Worm (Caenorhabditis elegans) whole organism, L3 larva: ENCODE measurements around the gene nlp-26.

ENCODE experiments used
- R02D3.7 ChIP-seq: fragments of 150-350 bp; optimal IDR thresholded peaks from 2 replicates; lab custom pipeline; 2014; ENCODE audit warnings: missing biosample characterization, missing genetic modification characterization
- ZK546.5 ChIP-seq: sonication (generic microtip); optimal IDR thresholded peaks from 2 replicates; lab custom pipeline; 2017; ENCODE audit warnings: missing biosample characterization, missing genetic modification characterization
- aly-2 ChIP-seq: fragments of 150-350 bp; optimal IDR thresholded peaks from 2 replicates; lab custom pipeline; 2014; ENCODE audit warnings: missing biosample characterization, missing genetic modification characterization
- ceh-16 ChIP-seq: sonication (generic microtip); optimal IDR thresholded peaks from 2 replicates; lab custom pipeline; 2017; ENCODE audit warnings: missing biosample characterization, missing genetic modification characterization
- ceh-28 ChIP-seq: fragments of 150-350 bp; optimal IDR thresholded peaks from 2 replicates; lab custom pipeline; 2014; ENCODE audit warnings: missing biosample characterization, missing genetic modification reagents, missing genetic modification characterization
- ceh-82 ChIP-seq: fragments of 150-350 bp; optimal IDR thresholded peaks from 2 replicates; lab custom pipeline; 2014; ENCODE audit warnings: missing biosample characterization, missing genetic modification characterization
- ceh-9 ChIP-seq: sonication (generic microtip); optimal IDR thresholded peaks from 2 replicates; lab custom pipeline; 2018; ENCODE audit warnings: missing biosample characterization, missing genetic modification characterization
- egl-27 ChIP-seq: sonication (generic microtip); optimal IDR thresholded peaks from 4 replicates; lab custom pipeline; 2017; ENCODE audit warnings: missing biosample characterization, missing genetic modification reagents, missing genetic modification characterization
- egl-5 ChIP-seq: fragments of 150-350 bp; optimal IDR thresholded peaks from 2 replicates; lab custom pipeline; 2017; ENCODE audit warnings: missing biosample characterization, missing genetic modification reagents, missing genetic modification characterization, inconsistent platforms
- elt-1 ChIP-seq: fragments of 150-350 bp; optimal IDR thresholded peaks from 2 replicates; lab custom pipeline; 2014; ENCODE audit warnings: missing biosample characterization, missing genetic modification characterization
- elt-3 ChIP-seq, 3 experiments: fragments of 150-350 bp in 1 of 3; sonication (generic microtip) in 2 of 3; optimal IDR thresholded peaks; 2 replicates in 2 of 3; 4 replicates in 1 of 3; lab custom pipeline; 2014 to 2017; ENCODE audit warnings: missing biosample characterization in 3 of 3, missing genetic modification characterization in 3 of 3
- eor-1 ChIP-seq, 2 experiments: fragments of 150-350 bp; optimal IDR thresholded peaks; 2 replicates each; lab custom pipeline; 2014 to 2018; ENCODE audit warnings: missing biosample characterization in 2 of 2, missing genetic modification characterization in 2 of 2
- fkh-10 ChIP-seq: sonication (generic microtip); optimal IDR thresholded peaks from 2 replicates; lab custom pipeline; 2017; ENCODE audit warnings: missing biosample characterization, missing genetic modification reagents, missing genetic modification characterization
- fos-1 ChIP-seq: fragments of 150-350 bp; optimal IDR thresholded peaks from 2 replicates; lab custom pipeline; 2014; ENCODE audit warnings: missing biosample characterization, missing genetic modification characterization
- hmg-11 ChIP-seq: sonication (generic microtip); optimal IDR thresholded peaks from 2 replicates; lab custom pipeline; 2016; ENCODE audit warnings: missing genetic modification characterization, missing compliant biosample characterization
- lin-39 ChIP-seq: fragments of 150-350 bp; optimal IDR thresholded peaks from 2 replicates; lab custom pipeline; 2018; ENCODE audit warnings: missing biosample characterization, missing genetic modification reagents, missing genetic modification characterization
- lsy-12 ChIP-seq: sonication (generic microtip); optimal IDR thresholded peaks from 2 replicates; lab custom pipeline; 2016; ENCODE audit warnings: mild to moderate bottlenecking, missing genetic modification characterization, missing compliant biosample characterization
- mml-1 ChIP-seq: fragments of 150-350 bp; sonication (generic microtip); optimal IDR thresholded peaks from 3 replicates; lab custom pipeline; 2014; ENCODE audit warnings: missing biosample characterization, missing genetic modification characterization
- nhr-12 ChIP-seq: fragments of 150-350 bp; optimal IDR thresholded peaks from 2 replicates; lab custom pipeline; 2014; ENCODE audit warnings: missing biosample characterization, missing genetic modification characterization
- nhr-23 ChIP-seq: fragments of 150-350 bp; optimal IDR thresholded peaks from 2 replicates; lab custom pipeline; 2014; ENCODE audit warnings: missing biosample characterization, missing genetic modification reagents, missing genetic modification characterization
- nhr-237 ChIP-seq: fragments of 150-350 bp; optimal IDR thresholded peaks from 2 replicates; lab custom pipeline; 2014; ENCODE audit warnings: missing biosample characterization, missing genetic modification characterization
- nhr-28 ChIP-seq: fragments of 150-350 bp; optimal IDR thresholded peaks from 2 replicates; lab custom pipeline; 2014; ENCODE audit warnings: missing biosample characterization, missing genetic modification characterization
- nhr-43 ChIP-seq: sonication (generic microtip); optimal IDR thresholded peaks from 2 replicates; lab custom pipeline; 2016; ENCODE audit warnings: mild to moderate bottlenecking, missing genetic modification characterization, missing compliant biosample characterization; ENCODE audit not compliant: poor library complexity, severe bottlenecking
- nhr-67 ChIP-seq: fragments of 150-350 bp; optimal IDR thresholded peaks from 2 replicates; lab custom pipeline; 2014; ENCODE audit warnings: missing biosample characterization, missing genetic modification characterization
- nhr-76 ChIP-seq: fragments of 150-350 bp; sonication (generic microtip); optimal IDR thresholded peaks from 5 replicates; lab custom pipeline; 2014; ENCODE audit warnings: missing biosample characterization, missing genetic modification characterization
- pqm-1 ChIP-seq: fragments of 150-350 bp; optimal IDR thresholded peaks from 2 replicates; lab custom pipeline; 2017; ENCODE audit warnings: missing biosample characterization, missing genetic modification characterization, inconsistent platforms
- sea-2 ChIP-seq: fragments of 150-350 bp; sonication (generic microtip); optimal IDR thresholded peaks from 4 replicates; lab custom pipeline; 2014; ENCODE audit warnings: missing biosample characterization, missing genetic modification reagents, missing genetic modification characterization
- skn-1 ChIP-seq: fragments of 150-350 bp; optimal IDR thresholded peaks from 2 replicates; lab custom pipeline; 2014; ENCODE audit warnings: missing biosample characterization, missing genetic modification characterization
- zag-1 ChIP-seq: fragments of 150-350 bp; optimal IDR thresholded peaks from 2 replicates; lab custom pipeline; 2014; ENCODE audit warnings: missing biosample characterization, missing genetic modification characterization
- ztf-4 ChIP-seq: fragments of 150-350 bp; optimal IDR thresholded peaks from 2 replicates; lab custom pipeline; 2014; ENCODE audit warnings: missing biosample characterization, missing genetic modification characterization

Gene nlp-26

ce11 chrV:19632948-19633347 is 19.7 kb downstream of the nlp-26 start:
- TF ChIP-seq aly-2 (no peak), hmg-11 (tag; lab: Kevin White, UChicago) (no peak), nhr-28 (tag; lab: Kevin White, UChicago) (no peak), R02D3.7 (tag; lab: Kevin White, UChicago) (no peak), ceh-28 (tag; lab: Kevin White, UChicago) (peak; percentile 95), pqm-1 (tag; lab: Kevin White, UChicago) (no peak), fkh-10 (GFP tag; lab: Kevin White, UChicago) (no peak), eor-1 (tag; optimal IDR thresholded peaks at IDR 0.05; lab: Kevin White, UChicago) (no peak), fos-1 (tag; lab: Kevin White, UChicago) (no peak)

- TF ChIP-seq skn-1 (tag; lab: Kevin White, UChicago) (no peak), R02D3.7 (tag; lab: Kevin White, UChicago) (no peak), elt-3 (tag; optimal IDR thresholded peaks at IDR 0.05; lab: Kevin White, UChicago) (no peak), ceh-82 (tag; lab: Kevin White, UChicago) (no peak), ceh-9 (tag; lab: Kevin White, UChicago) (no peak), lsy-12 (tag; lab: Kevin White, UChicago) (no peak)
Measured at ce11 chrV:19634197-19634596, 20.9 kb downstream of the nlp-26 start.

ce11 chrV:19635525-19636193 is 22.4 kb downstream of the nlp-26 start:
- peak; percentile 98 for TF ChIP-seq ceh-28 (tag; lab: Kevin White, UChicago)

ce11 chrV:19636194-19636584 is 22.9 kb downstream of the nlp-26 start:
- no peak for TF ChIP-seq nhr-12 (tag; lab: Kevin White, UChicago)
- TF ChIP-seq ztf-4 (tag; lab: Kevin White, UChicago), result no peak
- TF ChIP-seq nhr-43 (tag; lab: Kevin White, UChicago), result no peak
- no peak for TF ChIP-seq elt-3 (tag; optimal IDR thresholded peaks at IDR 0.05; lab: Kevin White, UChicago)
- TF ChIP-seq lin-39 (tag; lab: Kevin White, UChicago), result no peak
- no peak for TF ChIP-seq elt-1 (tag; lab: Kevin White, UChicago)
- TF ChIP-seq ZK546.5, result no peak
- no peak for TF ChIP-seq ceh-16 (tag; lab: Kevin White, UChicago)
- no peak for TF ChIP-seq sea-2 (GFP tag; lab: Kevin White, UChicago)
- TF ChIP-seq ceh-28 (tag; lab: Kevin White, UChicago), result no peak

ce11 chrV:19637890-19638289 is 24.6 kb downstream of the nlp-26 start:
- TF ChIP-seq nhr-76 (tag; lab: Kevin White, UChicago), result no peak
- TF ChIP-seq hmg-11 (tag; lab: Kevin White, UChicago), result no peak
- no peak for TF ChIP-seq fos-1 (tag; lab: Kevin White, UChicago)
- no peak for TF ChIP-seq elt-1 (tag; lab: Kevin White, UChicago)
- no peak for TF ChIP-seq egl-5
- no peak for TF ChIP-seq nhr-237 (tag; lab: Kevin White, UChicago)
- no peak for TF ChIP-seq nhr-67 (tag; lab: Kevin White, UChicago)
- TF ChIP-seq egl-27 (tag; lab: Kevin White, UChicago), result no peak
- no peak for TF ChIP-seq nhr-23 (tag; lab: Kevin White, UChicago)
- TF ChIP-seq mml-1 (tag; lab: Kevin White, UChicago), result no peak

- no peak for TF ChIP-seq lsy-12 (tag; lab: Kevin White, UChicago)
- no peak for TF ChIP-seq lin-39 (tag; lab: Kevin White, UChicago)
- TF ChIP-seq zag-1 (tag; lab: Kevin White, UChicago), result no peak
Measured at ce11 chrV:19640808-19641207, 27.5 kb downstream of the nlp-26 start, which contains the start of gene Y43F8C.6. TSS of gene Y43F8C.6 (minus strand) at chrV:19640908.
